Worm (Caenorhabditis elegans) whole organism, midembryonic: ENCODE data around the gene unc-53.

Source experiments
- T22C8.4 ChIP-seq: fragments of 200-800 bp; sonication (Bioruptor generic); IDR thresholded peaks from 2 replicates; pipeline ENCODE4 v1.3.6; 2022; ENCODE audit warnings: missing genetic modification characterization, missing compliant biosample characterization
- cog-1 ChIP-seq: sonication (generic microtip); optimal IDR thresholded peaks from 2 replicates; lab custom pipeline; 2016; ENCODE audit warnings: missing genetic modification characterization, missing compliant biosample characterization
- flt-1 ChIP-seq: fragments of 200-800 bp; sonication (Bioruptor generic); IDR thresholded peaks from 2 replicates; pipeline ENCODE4 v1.3.6; 2022; ENCODE audit warnings: missing genetic modification characterization, missing compliant biosample characterization
- klf-2 ChIP-seq: fragments of 200-800 bp; sonication (Bioruptor generic); conservative IDR thresholded peaks from 2 replicates; pipeline ENCODE4 v1.3.6; 2022; ENCODE audit warnings: missing genetic modification reagents, missing genetic modification characterization, missing compliant biosample characterization
- med-1 ChIP-seq: sonication (generic microtip); optimal IDR thresholded peaks from 2 replicates; lab custom pipeline; 2017; ENCODE audit warnings: missing genetic modification characterization, mild to moderate bottlenecking, missing compliant biosample characterization, antibody characterized with exemption, missing genetic modification reagents; ENCODE audit not compliant: insufficient read depth
- ref-1 ChIP-seq: fragments of 200-800 bp; sonication (Bioruptor generic); conservative IDR thresholded peaks from 2 replicates; pipeline ENCODE4 v1.3.6; 2022; ENCODE audit warnings: missing genetic modification reagents, missing genetic modification characterization, missing compliant biosample characterization
- tab-1 ChIP-seq: fragments of 200-800 bp; sonication (Bioruptor generic); IDR thresholded peaks from 2 replicates; pipeline ENCODE4 v1.3.6; 2022; ENCODE audit warnings: missing genetic modification characterization, missing compliant biosample characterization
- ztf-23 ChIP-seq: fragments of 200-800 bp; sonication (Bioruptor generic); IDR thresholded peaks from 2 replicates; pipeline ENCODE4 v1.3.6; 2022; ENCODE audit warnings: missing genetic modification reagents, missing genetic modification characterization, missing compliant biosample characterization
- ztf-29 ChIP-seq: fragments of 200-800 bp; sonication (Bioruptor generic); IDR thresholded peaks from 2 replicates; pipeline ENCODE4 v1.3.6; 2022; ENCODE audit warnings: missing genetic modification reagents, missing genetic modification characterization, missing compliant biosample characterization

The unc-53 gene

DNA sequence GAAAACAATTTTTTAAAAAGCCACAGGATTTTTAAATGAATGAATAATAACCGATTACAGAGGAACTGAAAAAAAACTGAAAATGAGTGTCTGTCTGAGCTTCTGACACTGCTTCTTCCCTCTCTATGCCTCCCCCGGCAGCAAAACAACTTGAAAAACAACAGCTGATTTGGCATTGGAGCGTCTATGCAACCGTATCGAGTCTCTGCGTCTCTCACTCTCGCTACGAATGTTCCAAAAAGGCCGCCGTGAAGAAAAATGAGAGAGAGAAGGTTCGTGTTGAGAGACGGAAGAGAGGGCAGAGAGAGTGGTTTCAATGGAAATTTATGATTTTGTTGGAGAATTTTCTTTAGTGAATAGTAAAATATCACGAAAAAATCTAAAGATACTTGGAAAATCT is 13.8 kb upstream of the unc-53 start:
- TF ChIP-seq klf-2 (GFP tag; lab: Robert Waterston, UW) (no peak), cog-1 (tag; lab: Kevin White, UChicago) (peak; percentile 29)

DNA sequence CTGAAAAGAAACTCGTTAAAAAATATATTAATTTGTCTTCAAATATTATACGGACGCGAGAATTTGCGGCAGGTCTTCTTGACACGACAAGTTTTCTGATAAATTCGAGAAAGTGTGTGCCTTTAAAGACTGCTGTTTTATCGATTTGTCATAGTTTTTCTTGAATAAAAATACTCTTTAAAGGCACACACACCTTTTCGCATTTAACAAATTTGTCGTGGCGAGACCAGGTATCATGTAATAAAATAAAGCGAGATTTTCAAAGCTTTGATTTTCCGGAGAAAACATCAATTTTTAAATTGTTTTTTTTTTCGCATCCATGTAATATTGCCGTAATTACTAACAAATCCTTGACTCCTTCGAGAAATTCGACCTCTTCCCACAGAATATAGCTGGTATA is 11.9 kb upstream of the unc-53 start:
- TF ChIP-seq flt-1 (GFP tag; lab: Robert Waterston, UW) (no peak), ref-1 (GFP tag; lab: Robert Waterston, UW) (no peak), ztf-23 (GFP tag; lab: Robert Waterston, UW) (no peak), cog-1 (tag; lab: Kevin White, UChicago) (no peak), med-1 (GFP tag; lab: Kevin White, UChicago) (no peak), ztf-29 (GFP tag; lab: Robert Waterston, UW) (no peak), klf-2 (GFP tag; lab: Robert Waterston, UW) (no peak), tab-1 (GFP tag; lab: Robert Waterston, UW) (no peak), T22C8.4 (no peak)

DNA sequence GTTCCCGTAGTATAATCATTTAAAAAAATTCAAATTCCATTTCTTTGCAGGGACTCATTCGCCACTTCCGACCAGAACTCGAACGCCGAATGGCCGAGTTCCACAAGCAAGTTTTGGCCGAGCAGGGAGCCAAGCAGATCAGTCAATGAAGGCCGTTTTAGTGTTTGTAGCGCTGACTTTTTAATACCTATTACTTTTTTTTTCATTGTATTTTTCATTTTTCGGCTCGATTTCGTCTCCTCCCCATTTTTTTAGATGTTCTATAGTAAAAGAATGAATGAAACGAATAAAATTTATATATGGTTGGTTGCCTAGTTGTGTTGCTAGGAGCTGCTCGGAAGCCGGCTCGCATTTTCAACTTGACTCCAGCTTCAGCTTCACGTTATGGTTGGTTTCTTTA is 10.6 kb upstream of the unc-53 start, which contains the start of gene C09H10.4:
Gene C09H10.4 (plus strand): TSS at position 301 of the 400 bp plus-strand sequence.
- TF ChIP-seq med-1 (GFP tag; lab: Kevin White, UChicago) (no peak), ref-1 (GFP tag; lab: Robert Waterston, UW) (no peak), ztf-23 (GFP tag; lab: Robert Waterston, UW) (no peak), ztf-29 (GFP tag; lab: Robert Waterston, UW) (no peak), T22C8.4 (no peak), tab-1 (GFP tag; lab: Robert Waterston, UW) (no peak), klf-2 (GFP tag; lab: Robert Waterston, UW) (no peak), flt-1 (GFP tag; lab: Robert Waterston, UW) (no peak), cog-1 (tag; lab: Kevin White, UChicago) (no peak)

DNA sequence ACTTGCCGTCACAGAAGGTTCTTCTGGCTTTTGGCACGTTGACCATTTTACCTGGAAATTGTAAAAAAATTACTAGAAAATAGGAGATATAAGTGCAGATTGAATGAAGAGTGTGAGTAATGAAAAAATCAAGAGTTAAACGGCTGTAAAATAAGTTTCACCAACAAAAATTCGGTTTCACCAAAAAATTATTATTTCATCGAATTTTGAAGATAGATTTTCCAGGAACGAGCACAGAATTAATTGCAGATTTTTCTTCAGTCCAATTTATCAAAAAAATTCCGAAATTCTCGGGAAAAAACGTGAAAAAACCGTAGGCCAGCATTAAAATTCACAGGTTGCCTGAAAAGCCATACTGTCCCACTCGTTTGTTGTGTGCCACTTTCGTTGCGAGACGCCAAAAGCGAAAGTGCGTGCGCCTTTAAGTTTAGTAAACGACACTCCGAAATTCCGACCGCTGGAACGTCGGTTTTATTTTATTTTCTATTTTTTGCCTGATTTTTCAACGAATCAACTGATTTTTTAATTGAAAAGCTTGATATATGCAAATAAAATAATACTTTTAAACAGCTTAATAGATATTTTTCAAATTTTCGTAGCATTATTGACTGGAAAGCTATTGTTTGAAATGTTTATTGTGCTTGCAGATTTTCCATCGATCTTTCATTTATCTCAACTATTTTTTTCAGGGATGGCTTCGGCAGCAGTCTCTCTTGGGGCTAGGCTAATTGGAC is 8.1 kb upstream of the unc-53 start, which contains the start of the genes rpl-36.A and nuo-1:
Gene rpl-36.A (minus strand): TSS at position 51 of the 734 bp plus-strand sequence.
Gene nuo-1 (plus strand): TSS at position 684 of the 734 bp plus-strand sequence.
- TF ChIP-seq ztf-23 (GFP tag; lab: Robert Waterston, UW), result 0 out of 2 replicates have a peak, but pooled peaks have one; percentile 22
- no peak for TF ChIP-seq cog-1 (tag; lab: Kevin White, UChicago)

DNA sequence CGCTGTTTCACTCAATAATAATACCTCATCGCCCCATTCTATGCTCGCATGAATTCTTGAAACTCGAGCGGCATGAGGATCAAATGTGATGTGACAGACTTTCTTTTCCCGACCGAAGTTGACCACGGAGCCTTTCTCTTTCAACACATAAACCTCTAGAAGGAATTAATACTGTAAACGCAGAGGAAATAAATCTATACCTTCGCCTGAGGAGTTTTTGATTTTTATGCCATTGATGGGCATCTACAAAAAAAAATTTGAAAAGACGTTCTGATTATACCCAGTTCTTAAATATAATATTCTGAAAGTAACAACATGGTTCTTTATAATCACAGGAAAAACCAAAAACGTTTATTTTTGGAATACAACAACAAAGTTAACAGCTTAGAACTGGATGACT is 7.0 kb upstream of the unc-53 start, which contains the start of gene nbs-1:
Gene nbs-1 (minus strand): TSS at position 246 of the 400 bp plus-strand sequence.
- TF ChIP-seq ref-1 (GFP tag; lab: Robert Waterston, UW) (no peak), flt-1 (GFP tag; lab: Robert Waterston, UW) (no peak), cog-1 (tag; lab: Kevin White, UChicago) (no peak), med-1 (GFP tag; lab: Kevin White, UChicago) (no peak), klf-2 (GFP tag; lab: Robert Waterston, UW) (no peak), T22C8.4 (no peak), tab-1 (GFP tag; lab: Robert Waterston, UW) (no peak), ztf-29 (GFP tag; lab: Robert Waterston, UW) (no peak), ztf-23 (GFP tag; lab: Robert Waterston, UW) (no peak)

DNA sequence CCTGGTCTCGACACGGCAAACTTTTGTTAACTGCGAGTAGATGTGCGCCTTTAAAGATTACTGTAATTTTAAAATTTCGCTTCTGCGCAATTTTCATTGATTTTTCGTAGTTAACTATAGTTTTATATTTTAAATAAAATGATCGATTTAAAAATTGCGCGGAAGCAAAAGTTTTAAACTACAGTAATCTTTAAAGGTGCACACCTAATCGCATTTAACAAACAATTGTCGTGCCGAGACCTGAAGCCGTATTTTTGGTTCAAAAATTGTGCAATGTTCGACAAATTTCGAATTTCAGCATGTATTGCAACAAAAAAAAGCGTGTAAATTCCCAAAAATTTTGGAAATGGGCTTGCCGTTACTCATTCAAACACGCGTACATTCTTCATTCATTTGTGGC is 5.2 kb upstream of the unc-53 start:
- TF ChIP-seq med-1 (GFP tag; lab: Kevin White, UChicago) (no peak), flt-1 (GFP tag; lab: Robert Waterston, UW) (no peak), tab-1 (GFP tag; lab: Robert Waterston, UW) (no peak), ztf-23 (GFP tag; lab: Robert Waterston, UW) (no peak), klf-2 (GFP tag; lab: Robert Waterston, UW) (no peak), ref-1 (GFP tag; lab: Robert Waterston, UW) (no peak), T22C8.4 (no peak), ztf-29 (GFP tag; lab: Robert Waterston, UW) (no peak), cog-1 (tag; lab: Kevin White, UChicago) (no peak)

DNA sequence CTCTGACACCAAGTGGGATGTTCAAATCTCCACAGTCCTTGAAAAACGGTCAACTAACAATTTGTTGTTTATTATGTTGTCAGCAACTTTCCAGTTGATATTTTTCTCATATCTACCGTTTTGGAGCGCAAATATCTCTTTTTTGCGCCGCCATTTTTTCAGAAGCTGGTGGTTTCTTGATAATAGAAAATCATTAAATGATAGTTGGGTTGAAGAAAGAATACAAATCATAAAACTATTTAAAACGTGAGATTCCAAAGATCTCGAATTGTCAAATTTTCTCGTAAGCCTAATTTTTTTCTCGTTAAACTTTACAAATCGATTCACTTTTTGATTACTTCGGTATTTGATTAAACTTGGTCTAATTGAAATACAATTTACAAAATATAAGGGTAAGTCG is 3.2 kb upstream of the unc-53 start, which contains the start of gene rpl-42:
Gene rpl-42 (plus strand): TSS at position 301 of the 400 bp plus-strand sequence.
- TF ChIP-seq med-1 (GFP tag; lab: Kevin White, UChicago), result no peak
- TF ChIP-seq cog-1 (tag; lab: Kevin White, UChicago), result no peak
- TF ChIP-seq ztf-29 (GFP tag; lab: Robert Waterston, UW), result no peak

DNA sequence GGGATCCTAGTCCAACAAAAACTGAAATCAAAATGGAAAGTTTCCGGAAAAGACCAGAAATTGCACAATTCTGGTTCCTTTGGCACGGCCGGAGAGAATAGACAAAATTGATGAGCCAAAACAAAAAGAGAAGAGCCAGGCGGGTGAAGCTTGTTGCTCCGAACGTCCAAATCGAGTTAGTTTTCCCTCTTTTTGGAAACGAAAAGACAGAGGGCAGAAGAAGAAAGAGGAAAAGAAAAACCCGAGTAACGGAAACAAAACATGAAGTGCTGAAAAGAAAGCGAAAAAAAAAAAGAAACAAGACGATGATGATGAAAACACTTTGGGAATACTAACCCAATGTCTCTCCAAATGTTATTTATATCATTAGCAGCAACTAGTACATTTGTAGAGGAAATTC is 2.3 kb upstream of the unc-53 start:
- TF ChIP-seq ztf-29 (GFP tag; lab: Robert Waterston, UW) (no peak), T22C8.4 (no peak), ztf-23 (GFP tag; lab: Robert Waterston, UW) (no peak), cog-1 (tag; lab: Kevin White, UChicago) (no peak), klf-2 (GFP tag; lab: Robert Waterston, UW) (no peak), med-1 (GFP tag; lab: Kevin White, UChicago) (no peak)

DNA sequence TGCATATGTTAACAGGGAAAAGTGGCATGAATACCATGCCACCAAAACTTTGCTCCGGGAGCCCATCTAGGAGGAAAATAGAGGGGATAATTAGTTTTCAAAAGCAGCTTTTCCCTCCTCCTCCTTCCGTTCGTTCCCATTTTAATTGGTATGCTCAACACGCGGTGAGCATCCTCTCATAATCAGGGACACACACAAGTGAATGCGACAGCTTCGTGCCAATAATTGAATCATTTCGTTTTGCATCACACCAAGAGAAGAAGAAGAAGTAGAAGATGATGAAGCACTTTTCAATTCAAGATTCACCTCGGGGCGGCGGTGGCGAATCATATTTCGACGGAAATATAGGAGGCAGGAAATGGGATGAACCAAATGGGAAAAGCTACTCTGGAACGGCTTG is 1.1 kb downstream of the unc-53 start:
- TF ChIP-seq flt-1 (GFP tag; lab: Robert Waterston, UW), result no peak
- no peak for TF ChIP-seq ztf-29 (GFP tag; lab: Robert Waterston, UW)
- TF ChIP-seq ref-1 (GFP tag; lab: Robert Waterston, UW), result no peak
- TF ChIP-seq cog-1 (tag; lab: Kevin White, UChicago), result no peak
- no peak for TF ChIP-seq T22C8.4
- no peak for TF ChIP-seq ztf-23 (GFP tag; lab: Robert Waterston, UW)
